Fruit fly (Drosophila melanogaster) whole organism, pupa: ENCODE data around the gene CG5194.

ENCODE experiments used
- CG10348 ChIP-seq: fragments of 200-800 bp; sonication (Bioruptor generic); IDR thresholded peaks from 2 replicates; pipeline ENCODE4 v1.3.6; 2022; ENCODE audit warnings: missing biosample characterization, missing genetic modification characterization
- CG12605 ChIP-seq: fragments of 200-800 bp; sonication (Bioruptor generic); IDR thresholded peaks from 2 replicates; pipeline ENCODE4 v1.3.6; 2022; ENCODE audit warnings: missing biosample characterization, missing genetic modification characterization
- CG13204 ChIP-seq: fragments of 200-800 bp; sonication (Bioruptor generic); optimal IDR thresholded peaks from 2 replicates; lab custom pipeline; 2018; ENCODE audit warnings: missing biosample characterization, mild to moderate bottlenecking, missing genetic modification characterization, moderate library complexity
- CG14655 ChIP-seq: fragments of 200-800 bp; sonication (Bioruptor generic); optimal IDR thresholded peaks from 3 replicates; lab custom pipeline; 2017; ENCODE audit warnings: mild to moderate bottlenecking, missing biosample characterization, missing genetic modification reagents, missing genetic modification characterization
- CG15710 ChIP-seq: fragments of 200-800 bp; sonication (Bioruptor generic); optimal IDR thresholded peaks from 2 replicates; lab custom pipeline; 2018; ENCODE audit warnings: missing biosample characterization, mild to moderate bottlenecking, missing genetic modification characterization, moderate library complexity
- CG17806 ChIP-seq: fragments of 200-800 bp; sonication (Bioruptor generic); optimal IDR thresholded peaks from 2 replicates; lab custom pipeline; 2018; ENCODE audit warnings: missing biosample characterization, mild to moderate bottlenecking, missing genetic modification characterization, moderate library complexity
- CG32121 ChIP-seq: fragments of 200-800 bp; sonication (Bioruptor generic); IDR thresholded peaks from 2 replicates; pipeline ENCODE4 v1.3.6; 2022; ENCODE audit warnings: missing biosample characterization, missing genetic modification characterization
- CG34367 ChIP-seq: fragments of 200-800 bp; sonication (Bioruptor generic); optimal IDR thresholded peaks from 2 replicates; lab custom pipeline; 2018; ENCODE audit warnings: missing biosample characterization, mild to moderate bottlenecking, missing genetic modification characterization
- CG4496 ChIP-seq: fragments of 200-800 bp; sonication (Bioruptor generic); IDR thresholded peaks from 3 replicates; pipeline ENCODE4 v1.3.6; 2022; ENCODE audit warnings: missing biosample characterization, missing genetic modification characterization
- CG8159 ChIP-seq: fragments of 200-800 bp; sonication (Bioruptor generic); optimal IDR thresholded peaks from 3 replicates; lab custom pipeline; 2018; ENCODE audit warnings: missing biosample characterization, mild to moderate bottlenecking, missing genetic modification characterization, moderate library complexity
- CG8301 ChIP-seq: fragments of 200-800 bp; sonication (Bioruptor generic); optimal IDR thresholded peaks from 2 replicates; lab custom pipeline; 2018; ENCODE audit warnings: missing biosample characterization, mild to moderate bottlenecking, missing genetic modification characterization
- D1 ChIP-seq: fragments of 200-800 bp; sonication (Bioruptor generic); optimal IDR thresholded peaks from 2 replicates; lab custom pipeline; 2018; ENCODE audit warnings: missing biosample characterization, mild to moderate bottlenecking, missing genetic modification characterization, moderate library complexity
- EcR ChIP-seq: fragments of 200-800 bp; sonication (Bioruptor generic); optimal IDR thresholded peaks from 3 replicates; lab custom pipeline; 2019; ENCODE audit warnings: missing biosample characterization, missing genetic modification characterization, mild to moderate bottlenecking, moderate library complexity, missing genetic modification reagents
- Ets98B ChIP-seq: fragments of 200-800 bp; sonication (Bioruptor generic); IDR thresholded peaks from 2 replicates; pipeline ENCODE4 v1.3.6; 2022; ENCODE audit warnings: missing biosample characterization, missing genetic modification characterization
- Pif1A ChIP-seq: fragments of 200-800 bp; sonication (Bioruptor generic); optimal IDR thresholded peaks from 3 replicates; lab custom pipeline; 2016; ENCODE audit warnings: missing biosample characterization, missing genetic modification characterization
- Pif1B ChIP-seq: fragments of 200-800 bp; sonication (Bioruptor generic); optimal IDR thresholded peaks from 3 replicates; lab custom pipeline; 2016; ENCODE audit warnings: missing biosample characterization, missing genetic modification characterization
- Snoo ChIP-seq: fragments of 200-800 bp; sonication (Bioruptor generic); optimal IDR thresholded peaks from 3 replicates; lab custom pipeline; 2017; ENCODE audit warnings: missing biosample characterization, mild to moderate bottlenecking, missing genetic modification characterization, inconsistent platforms
- fd96Ca ChIP-seq: fragments of 200-800 bp; sonication (Bioruptor generic); IDR thresholded peaks from 3 replicates; pipeline ENCODE4 v1.3.6; 2022; ENCODE audit warnings: missing biosample characterization, missing genetic modification characterization
- gl ChIP-seq: fragments of 200-800 bp; sonication (Bioruptor generic); optimal IDR thresholded peaks from 2 replicates; lab custom pipeline; 2018; ENCODE audit warnings: missing biosample characterization, mild to moderate bottlenecking, missing genetic modification characterization
- rn ChIP-seq: fragments of 200-800 bp; sonication (Bioruptor generic); IDR thresholded peaks from 2 replicates; pipeline ENCODE4 v1.3.6; 2022; ENCODE audit warnings: missing biosample characterization, missing genetic modification characterization

CG5194 gene

DNA sequence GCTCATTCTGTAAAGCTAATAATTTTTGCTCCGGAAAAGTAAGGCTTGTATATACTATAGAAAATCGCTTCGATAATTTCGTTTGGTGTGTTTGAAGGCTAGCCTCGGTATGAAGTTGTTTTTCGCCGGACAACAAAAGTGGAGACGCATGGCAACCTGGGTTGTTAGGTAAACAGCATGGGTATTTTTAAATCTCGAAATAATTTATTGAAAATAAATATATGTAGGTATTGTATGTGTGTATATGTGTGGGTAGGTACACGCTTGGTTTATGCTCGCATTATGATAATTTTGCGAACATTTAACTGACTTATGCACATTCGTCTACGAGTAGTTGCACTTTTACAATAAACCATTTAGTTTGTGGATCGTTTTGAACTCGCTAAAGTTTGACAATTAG lies 19.5 kb downstream of the CG5194 start, which contains the start of gene CG5280:
CG5280 (minus strand) TSS at position 101 of the 400 bp plus-strand sequence.
- TF ChIP-seq EcR (GFP tag; lab: Kevin White, UChicago) (no peak), Ets98B (GFP tag; lab: Robert Waterston, UW) (no peak), Snoo (tag; lab: Kevin White, UChicago) (no peak), CG15710 (tag; lab: Kevin White, UChicago) (no peak), CG12605 (GFP tag; lab: Robert Waterston, UW) (no peak), Pif1A (GFP tag; lab: Kevin White, UChicago) (no peak), CG13204 (GFP tag; lab: Kevin White, UChicago) (no peak), D1 (tag; lab: Kevin White, UChicago) (no peak), CG8301 (tag; lab: Kevin White, UChicago) (no peak), CG17806 (tag; lab: Kevin White, UChicago) (no peak), CG14655 (GFP tag; lab: Kevin White, UChicago) (no peak), CG10348 (GFP tag; lab: Robert Waterston, UW) (no peak), gl (tag; lab: Kevin White, UChicago) (no peak), fd96Ca (no peak), rn (no peak), CG4496 (GFP tag; lab: Robert Waterston, UW) (no peak), CG34367 (no peak), CG8159 (tag; lab: Kevin White, UChicago) (no peak)

DNA sequence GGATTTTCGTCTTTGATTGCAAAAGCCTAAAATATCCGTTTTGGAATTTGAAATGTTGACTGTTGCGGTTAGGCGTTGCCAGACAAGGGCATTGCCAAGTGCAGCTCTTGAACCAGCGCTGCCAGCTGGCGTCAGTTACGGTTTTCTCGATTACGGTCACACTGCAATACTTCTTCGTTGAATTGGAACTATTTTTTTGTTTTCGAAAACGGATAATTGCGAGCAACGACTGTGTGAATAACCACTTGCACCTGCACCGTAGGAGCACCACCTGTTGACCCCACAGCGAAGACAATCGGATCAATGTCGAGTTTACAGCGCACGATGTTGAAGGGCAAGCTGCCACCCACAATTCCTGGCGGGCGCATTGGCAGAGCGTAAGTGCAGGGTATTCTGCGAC lies 23.1 kb downstream of the CG5194 start, which contains the start of gene CG5068:
CG5068 (plus strand) TSS at position 129 of the 400 bp plus-strand sequence.
- TF ChIP-seq gl (tag; lab: Kevin White, UChicago) (no peak), CG10348 (GFP tag; lab: Robert Waterston, UW) (no peak), CG8301 (tag; lab: Kevin White, UChicago) (no peak), CG34367 (no peak)
- TF ChIP-seq, all 21 proteins: peak for 0

DNA sequence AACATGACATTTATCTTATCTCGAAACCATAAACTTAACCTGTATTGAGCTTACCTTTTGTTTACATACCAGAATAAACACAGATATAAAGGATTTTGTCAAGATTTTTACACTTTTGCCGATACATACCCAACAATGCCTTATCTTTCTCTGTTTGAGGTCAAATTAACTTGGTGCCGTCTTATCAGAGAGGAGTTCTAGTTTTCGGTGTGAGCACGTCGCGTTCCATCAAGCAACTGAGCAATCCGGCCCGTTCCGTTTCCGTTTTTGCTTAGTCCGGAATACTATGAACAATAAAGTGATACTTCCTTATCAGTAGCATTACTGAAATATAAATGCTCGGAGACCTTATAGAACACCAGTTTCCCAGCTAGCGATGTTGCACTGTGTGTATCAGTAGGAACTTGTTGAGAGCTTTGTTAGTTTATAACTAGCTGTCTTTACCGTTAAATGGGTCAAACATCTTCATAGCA lies 23.8 kb downstream of the CG5194 start, which contains the start of gene Galk:
Galk (minus strand) TSS at position 244 of the 473 bp plus-strand sequence.
- TF ChIP-seq EcR (GFP tag; lab: Kevin White, UChicago), result peak; percentile 26
- TF ChIP-seq CG32121, result peak; percentile 8; the same call in 1 of the 2 replicates
- TF ChIP-seq CG4496 (GFP tag; lab: Robert Waterston, UW), result 0 out of 3 replicates have a peak, but pooled peaks have one; percentile 18
- peak; percentile 21; the same call in 1 of the 2 replicates for TF ChIP-seq Ets98B (GFP tag; lab: Robert Waterston, UW)
- TF ChIP-seq CG14655 (GFP tag; lab: Kevin White, UChicago), result no peak
- no peak for TF ChIP-seq Pif1A (GFP tag; lab: Kevin White, UChicago)
- TF ChIP-seq CG8159 (tag; lab: Kevin White, UChicago), result no peak
- peak; percentile 52; the same call in 1 of the 3 replicates for TF ChIP-seq fd96Ca
- no peak for TF ChIP-seq CG15710 (tag; lab: Kevin White, UChicago)
- TF ChIP-seq rn, result no peak

DNA sequence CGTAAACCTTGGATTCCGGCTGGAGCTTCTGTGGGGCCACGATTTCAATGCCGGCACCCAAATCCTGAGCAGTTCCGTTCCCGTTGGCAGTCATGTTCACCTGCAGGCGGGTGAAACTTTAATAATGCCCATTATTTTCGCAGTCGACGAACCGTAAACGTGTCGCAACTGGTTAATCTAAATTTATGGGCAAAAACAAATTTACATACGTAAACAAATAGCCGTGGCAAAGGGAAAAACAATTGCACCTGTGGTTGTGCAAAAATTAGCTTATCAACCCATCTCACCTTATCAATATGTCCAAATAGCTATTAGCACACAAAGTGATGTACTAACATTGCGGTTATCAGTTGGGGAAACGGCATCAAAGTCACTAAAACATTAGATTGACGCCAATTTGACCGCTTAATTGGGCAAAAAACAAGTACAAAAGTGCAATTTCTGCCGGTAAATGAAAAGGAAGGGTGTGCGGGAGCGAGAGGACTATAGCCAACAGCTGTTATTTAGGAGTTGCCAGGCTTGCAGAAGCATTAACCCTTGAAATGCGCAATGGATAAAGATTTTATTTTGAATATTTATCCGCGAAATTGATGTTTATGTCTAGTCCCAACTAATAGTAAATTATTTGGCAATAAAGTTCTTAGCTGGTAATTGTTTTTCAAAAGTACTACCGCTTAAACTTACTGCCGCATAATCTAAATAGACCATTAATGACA lies 24.3 kb downstream of the CG5194 start:
- TF ChIP-seq CG4496 (GFP tag; lab: Robert Waterston, UW) (peak; percentile 27; the same call in 1 of the 3 replicates), rn (no peak)

DNA sequence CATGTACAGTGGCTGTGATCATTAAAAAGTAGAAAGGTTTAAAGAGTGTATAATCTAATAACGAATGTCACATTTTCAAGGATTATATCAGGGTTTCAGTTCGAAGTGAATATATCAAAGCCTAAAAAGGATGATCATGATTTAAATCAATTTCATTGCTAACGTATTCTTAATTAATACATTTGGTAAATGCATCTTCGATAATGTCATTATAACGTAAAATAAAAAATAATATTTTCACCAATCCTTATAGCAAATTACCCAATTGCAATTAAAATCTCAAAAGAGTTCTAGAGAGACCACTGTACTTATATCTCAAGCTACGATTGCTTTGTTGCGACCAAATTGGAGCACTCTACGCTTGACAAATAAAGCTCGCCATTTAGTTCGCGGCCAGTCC lies 27.6 kb downstream of the CG5194 start:
- TF ChIP-seq CG8159 (tag; lab: Kevin White, UChicago) (no peak), gl (tag; lab: Kevin White, UChicago) (no peak), rn (no peak), fd96Ca (no peak), D1 (tag; lab: Kevin White, UChicago) (no peak), Pif1B (GFP tag; lab: Kevin White, UChicago) (no peak), CG34367 (no peak), CG8301 (tag; lab: Kevin White, UChicago) (no peak), Ets98B (GFP tag; lab: Robert Waterston, UW) (no peak), Pif1A (GFP tag; lab: Kevin White, UChicago) (no peak), CG4496 (GFP tag; lab: Robert Waterston, UW) (no peak), CG12605 (GFP tag; lab: Robert Waterston, UW) (no peak), CG14655 (GFP tag; lab: Kevin White, UChicago) (no peak)

DNA sequence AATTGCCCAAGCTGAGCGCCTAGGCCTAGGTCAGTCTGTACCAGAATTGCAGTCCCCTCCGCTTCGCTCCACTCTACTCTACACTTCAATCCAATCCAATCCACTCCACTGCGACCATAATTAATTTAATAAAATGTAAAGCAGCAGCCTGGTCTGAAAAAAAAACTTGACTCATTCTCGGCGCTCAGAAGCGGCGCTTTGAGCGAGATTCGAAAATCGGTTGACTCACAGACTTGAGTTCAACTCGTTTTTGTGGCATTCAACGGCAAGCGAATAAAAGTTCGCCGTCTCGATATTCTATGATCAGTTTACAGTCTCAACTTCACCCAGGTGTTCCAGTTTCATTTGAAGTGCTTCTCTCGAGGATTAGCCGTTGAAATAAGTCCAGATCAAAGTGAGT lies 28.1 kb downstream of the CG5194 start, which contains the start of gene CG13314:
CG13314 (plus strand) TSS at position 301 of the 400 bp plus-strand sequence.
- TF ChIP-seq CG12605 (GFP tag; lab: Robert Waterston, UW) (no peak), CG34367 (no peak), CG17806 (tag; lab: Kevin White, UChicago) (no peak), CG14655 (GFP tag; lab: Kevin White, UChicago) (no peak), CG10348 (GFP tag; lab: Robert Waterston, UW) (no peak), rn (no peak), CG32121 (no peak), CG4496 (GFP tag; lab: Robert Waterston, UW) (no peak), Pif1B (GFP tag; lab: Kevin White, UChicago) (no peak), CG15710 (tag; lab: Kevin White, UChicago) (no peak), CG8301 (tag; lab: Kevin White, UChicago) (no peak), EcR (GFP tag; lab: Kevin White, UChicago) (no peak), CG13204 (GFP tag; lab: Kevin White, UChicago) (no peak), gl (tag; lab: Kevin White, UChicago) (no peak), Pif1A (GFP tag; lab: Kevin White, UChicago) (no peak), Snoo (tag; lab: Kevin White, UChicago) (no peak)
